Worm (Caenorhabditis elegans) whole organism, L1 larva: ENCODE measurements around the gene Y73B6BL.47.

Experiments
- C34B4.2 ChIP-seq: sonication (generic microtip); optimal IDR thresholded peaks from 2 replicates; lab custom pipeline; 2017; ENCODE audit warnings: mild to moderate bottlenecking, missing genetic modification characterization, missing compliant biosample characterization
- aha-1 ChIP-seq: fragments of 150-350 bp; optimal IDR thresholded peaks from 2 replicates; lab custom pipeline; 2014; ENCODE audit warnings: missing biosample characterization, missing genetic modification characterization
- ceh-63 ChIP-seq: fragments of 200-800 bp; sonication (Bioruptor generic); optimal IDR thresholded peaks from 2 replicates; lab custom pipeline; 2018; ENCODE audit warnings: mild to moderate bottlenecking, missing genetic modification characterization, missing compliant biosample characterization
- ceh-8 ChIP-seq: fragments of 200-800 bp; sonication (Bioruptor generic); optimal IDR thresholded peaks from 2 replicates; lab custom pipeline; 2018; ENCODE audit warnings: mild to moderate bottlenecking, missing genetic modification characterization, moderate library complexity, missing compliant biosample characterization
- ceh-88 ChIP-seq: fragments of 200-800 bp; sonication (Bioruptor generic); IDR thresholded peaks from 2 replicates; pipeline ENCODE4 v1.3.6; 2022; ENCODE audit warnings: missing genetic modification characterization, missing compliant biosample characterization
- ces-1 ChIP-seq: fragments of 150-350 bp; optimal IDR thresholded peaks from 2 replicates; lab custom pipeline; 2014; ENCODE audit warnings: missing biosample characterization, missing genetic modification reagents, missing genetic modification characterization
- dpl-1 ChIP-seq, 3 experiments: fragments of 150-350 bp in 2 of 3; sonication (generic microtip) in 1 of 3; optimal IDR thresholded peaks; 2 replicates each; lab custom pipeline; 2014 to 2017; ENCODE audit warnings: missing biosample characterization in 3 of 3, missing genetic modification characterization in 3 of 3, missing genetic modification reagents in 3 of 3
- dsc-1 ChIP-seq: sonication (generic microtip); optimal IDR thresholded peaks from 2 replicates; lab custom pipeline; 2016; ENCODE audit warnings: mild to moderate bottlenecking, missing genetic modification characterization, missing compliant biosample characterization
- efl-1 ChIP-seq, 4 experiments: fragments of 150-350 bp; optimal IDR thresholded peaks in 3 of 4; peaks in 1 of 4; 1 replicate in 1 of 4; 2 replicates in 3 of 4; lab custom pipeline; 2014; ENCODE audit warnings: missing biosample characterization in 2 of 4, missing genetic modification characterization in 2 of 4, missing genetic modification reagents in 2 of 4
- efl-3 ChIP-seq: fragments of 200-800 bp; sonication (Bioruptor generic); optimal IDR thresholded peaks from 2 replicates; lab custom pipeline; 2018; ENCODE audit warnings: mild to moderate bottlenecking, missing genetic modification characterization, missing compliant biosample characterization
- egl-27 ChIP-seq, 2 experiments: fragments of 150-350 bp in 1 of 2; sonication (generic microtip); optimal IDR thresholded peaks; 3 replicates each; lab custom pipeline; 2017 to 2018; ENCODE audit warnings: missing biosample characterization in 2 of 2, missing genetic modification characterization in 2 of 2, missing genetic modification reagents in 2 of 2
- elt-2 ChIP-seq: sonication (generic microtip); optimal IDR thresholded peaks from 2 replicates; lab custom pipeline; 2016; ENCODE audit warnings: missing genetic modification characterization, mild to moderate bottlenecking, inconsistent platforms, missing compliant biosample characterization, missing genetic modification reagents
- fkh-8 ChIP-seq: sonication (generic microtip); optimal IDR thresholded peaks from 2 replicates; lab custom pipeline; 2016; ENCODE audit warnings: mild to moderate bottlenecking, missing genetic modification characterization, missing compliant biosample characterization
- fos-1 ChIP-seq: fragments of 150-350 bp; optimal IDR thresholded peaks from 2 replicates; lab custom pipeline; 2014; ENCODE audit warnings: missing biosample characterization, missing genetic modification characterization
- hlh-17 ChIP-seq: fragments of 200-800 bp; sonication (Bioruptor generic); optimal IDR thresholded peaks from 2 replicates; lab custom pipeline; 2018; ENCODE audit warnings: missing genetic modification characterization, mild to moderate bottlenecking, missing compliant biosample characterization, moderate library complexity, borderline replicate concordance
- hpl-2 ChIP-seq: fragments of 150-350 bp; optimal IDR thresholded peaks from 2 replicates; lab custom pipeline; 2014; ENCODE audit warnings: missing biosample characterization, missing genetic modification reagents, missing genetic modification characterization
- irx-1 ChIP-seq: sonication (generic microtip); optimal IDR thresholded peaks from 2 replicates; lab custom pipeline; 2016; ENCODE audit warnings: missing genetic modification characterization, missing compliant biosample characterization
- isw-1 ChIP-seq: fragments of 200-800 bp; sonication (Bioruptor generic); IDR thresholded peaks from 2 replicates; pipeline ENCODE4 v1.3.6; 2022; ENCODE audit warnings: missing genetic modification characterization, missing compliant biosample characterization
- jun-1 ChIP-seq: fragments of 150-350 bp; optimal IDR thresholded peaks from 2 replicates; lab custom pipeline; 2014; ENCODE audit warnings: missing biosample characterization, missing genetic modification reagents, missing genetic modification characterization
- lin-15B ChIP-seq: fragments of 150-350 bp; sonication (generic microtip); optimal IDR thresholded peaks from 3 replicates; lab custom pipeline; 2014; ENCODE audit warnings: missing biosample characterization, missing genetic modification characterization
- lin-39 ChIP-seq: fragments of 150-350 bp; optimal IDR thresholded peaks from 2 replicates; lab custom pipeline; 2014; ENCODE audit warnings: missing biosample characterization, missing genetic modification reagents, missing genetic modification characterization
- lir-3 ChIP-seq: sonication (generic microtip); optimal IDR thresholded peaks from 2 replicates; lab custom pipeline; 2016; ENCODE audit warnings: mild to moderate bottlenecking, missing genetic modification characterization, moderate library complexity, missing compliant biosample characterization; ENCODE audit not compliant: poor library complexity
- lsy-2 ChIP-seq, 2 experiments: fragments of 150-350 bp; optimal IDR thresholded peaks; 2 replicates each; lab custom pipeline; 2014; ENCODE audit warnings: missing biosample characterization in 2 of 2, missing genetic modification characterization in 2 of 2
- nhr-11 ChIP-seq: fragments of 150-350 bp; optimal IDR thresholded peaks from 2 replicates; lab custom pipeline; 2014; ENCODE audit warnings: missing biosample characterization, missing genetic modification characterization
- nhr-20 ChIP-seq: sonication (generic microtip); optimal IDR thresholded peaks from 2 replicates; lab custom pipeline; 2016; ENCODE audit warnings: mild to moderate bottlenecking, missing genetic modification characterization, missing compliant biosample characterization
- nhr-237 ChIP-seq: fragments of 150-350 bp; optimal IDR thresholded peaks from 2 replicates; lab custom pipeline; 2014; ENCODE audit warnings: missing biosample characterization, missing genetic modification characterization
- nhr-84 ChIP-seq: sonication (generic microtip); optimal IDR thresholded peaks from 2 replicates; lab custom pipeline; 2017; ENCODE audit warnings: missing biosample characterization, missing genetic modification characterization
- nhr-90 ChIP-seq: sonication (generic microtip); optimal IDR thresholded peaks from 2 replicates; lab custom pipeline; 2016; ENCODE audit warnings: mild to moderate bottlenecking, missing genetic modification characterization, missing compliant biosample characterization; ENCODE audit not compliant: poor library complexity
- pax-3 ChIP-seq: fragments of 200-800 bp; sonication (Bioruptor generic); optimal IDR thresholded peaks from 2 replicates; lab custom pipeline; 2018; ENCODE audit warnings: mild to moderate bottlenecking, missing genetic modification characterization, moderate library complexity, missing compliant biosample characterization
- pqm-1 ChIP-seq: sonication (generic microtip); optimal IDR thresholded peaks from 3 replicates; lab custom pipeline; 2017; ENCODE audit warnings: missing biosample characterization, missing genetic modification characterization
- skn-1 ChIP-seq: fragments of 150-350 bp; optimal IDR thresholded peaks from 2 replicates; lab custom pipeline; 2014; ENCODE audit warnings: missing biosample characterization, missing genetic modification characterization
- snpc-4 ChIP-seq: fragments of 150-350 bp; optimal IDR thresholded peaks from 2 replicates; lab custom pipeline; 2014; ENCODE audit warnings: missing biosample characterization, missing genetic modification characterization
- snu-23 ChIP-seq: sonication (generic microtip); optimal IDR thresholded peaks from 2 replicates; lab custom pipeline; 2016; ENCODE audit warnings: missing genetic modification characterization, missing compliant biosample characterization
- sox-4 ChIP-seq: sonication (generic microtip); optimal IDR thresholded peaks from 2 replicates; lab custom pipeline; 2016; ENCODE audit warnings: missing genetic modification characterization, missing compliant biosample characterization
- sup-37 ChIP-seq: fragments of 200-800 bp; sonication (Bioruptor generic); optimal IDR thresholded peaks from 2 replicates; lab custom pipeline; 2018; ENCODE audit warnings: mild to moderate bottlenecking, missing genetic modification characterization, missing compliant biosample characterization
- tbx-2 ChIP-seq: sonication (generic microtip); optimal IDR thresholded peaks from 2 replicates; lab custom pipeline; 2016; ENCODE audit warnings: missing genetic modification characterization, missing compliant biosample characterization
- tlp-1 ChIP-seq: fragments of 150-350 bp; optimal IDR thresholded peaks from 2 replicates; lab custom pipeline; 2014; ENCODE audit warnings: missing biosample characterization, missing genetic modification characterization
- vab-15 ChIP-seq: sonication (generic microtip); optimal IDR thresholded peaks from 2 replicates; lab custom pipeline; 2017; ENCODE audit warnings: missing genotype, mild to moderate bottlenecking, missing genetic modification characterization, missing compliant biosample characterization
- zag-1 ChIP-seq: fragments of 150-350 bp; optimal IDR thresholded peaks from 2 replicates; lab custom pipeline; 2014; ENCODE audit warnings: missing biosample characterization, missing genetic modification characterization
- zip-4 ChIP-seq: fragments of 200-800 bp; sonication (Bioruptor generic); optimal IDR thresholded peaks from 2 replicates; lab custom pipeline; 2018; ENCODE audit warnings: mild to moderate bottlenecking, missing genetic modification characterization, moderate library complexity, missing compliant biosample characterization
- ztf-11 ChIP-seq, 2 experiments: sonication (generic microtip); optimal IDR thresholded peaks; 2 replicates each; lab custom pipeline; 2016 to 2017; ENCODE audit warnings: missing genetic modification characterization in 2 of 2, missing biosample characterization in 1 of 2, missing compliant biosample characterization in 1 of 2

Y73B6BL.47 gene

ce11 chrIV:6336748-6337147, 25.0 kb upstream of the Y73B6BL.47 start (continued):
- peak; percentile 22 for TF ChIP-seq lin-15B (tag; lab: Kevin White, UChicago)
- peak; percentile 85 to 89 for TF ChIP-seq efl-1 (optimal IDR thresholded peaks at IDR 0.05; lab: Kevin White, UChicago)
- peak; percentile 72 to 97 for TF ChIP-seq efl-1 (GFP tag; optimal IDR thresholded peaks at IDR 0.05 in 1 of 2; lab: Kevin White, UChicago)
- peak; percentile 94 for TF ChIP-seq skn-1 (tag; lab: Kevin White, UChicago)
- peak; percentile 82 for TF ChIP-seq ceh-8 (GFP tag; lab: Kevin White, UChicago)
- TF ChIP-seq sup-37 (GFP tag; lab: Kevin White, UChicago): peak; percentile 90
- peak; percentile 87 for TF ChIP-seq sox-4 (tag; lab: Kevin White, UChicago)
- peak; percentile 97 for TF ChIP-seq snu-23
- peak; percentile 97 for TF ChIP-seq nhr-90 (tag; lab: Kevin White, UChicago)
- TF ChIP-seq irx-1 (tag; lab: Kevin White, UChicago): peak; percentile 94
- peak; percentile 90 for TF ChIP-seq lir-3
- TF ChIP-seq fkh-8 (tag; lab: Kevin White, UChicago): peak; percentile 96
- peak; percentile 70 for TF ChIP-seq isw-1 (GFP tag; lab: Robert Waterston, UW)
- TF ChIP-seq ztf-11 (tag; optimal IDR thresholded peaks at IDR 0.05; lab: Kevin White, UChicago): peak in 1 of 2 experiments; percentile 95
- TF ChIP-seq ceh-88 (GFP tag; lab: Robert Waterston, UW): peak; percentile 85
- TF ChIP-seq dpl-1 (GFP tag; optimal IDR thresholded peaks at IDR 0.05; lab: Kevin White, UChicago): peak; percentile 74 to 80 (median 76)
- TF ChIP-seq fos-1 (tag; lab: Kevin White, UChicago): peak; percentile 46
- peak; percentile 85 for TF ChIP-seq dsc-1
- peak; percentile 74 for TF ChIP-seq hpl-2
- TF ChIP-seq zag-1 (tag; lab: Kevin White, UChicago): no peak
- TF ChIP-seq elt-2 (tag; lab: Kevin White, UChicago): peak; percentile 97
- peak; percentile 91 to 92 for TF ChIP-seq lsy-2 (tag; optimal IDR thresholded peaks at IDR 0.05; lab: Kevin White, UChicago)
- TF ChIP-seq vab-15 (tag; lab: Kevin White, UChicago): peak; percentile 84
- peak; percentile 15 for TF ChIP-seq C34B4.2
- TF ChIP-seq nhr-237 (tag; lab: Kevin White, UChicago): peak; percentile 37
- peak; percentile 73 for TF ChIP-seq nhr-11
- no peak for TF ChIP-seq ceh-63
- TF ChIP-seq lin-39 (tag; lab: Kevin White, UChicago): peak; percentile 94
- peak; percentile 92 for TF ChIP-seq pax-3 (tag; lab: Kevin White, UChicago)
- TF ChIP-seq nhr-20 (tag; lab: Kevin White, UChicago): peak; percentile 99
- peak; percentile 84 for TF ChIP-seq snpc-4 (tag; lab: Kevin White, UChicago)
- TF ChIP-seq, all 84 proteins: peak for 64

- no peak for TF ChIP-seq pqm-1 (tag; lab: Kevin White, UChicago)
- TF ChIP-seq nhr-84 (tag; lab: Kevin White, UChicago): no peak
- no peak for TF ChIP-seq jun-1
- no peak for TF ChIP-seq tbx-2 (tag; lab: Kevin White, UChicago)
- no peak for TF ChIP-seq sup-37 (GFP tag; lab: Kevin White, UChicago)
- TF ChIP-seq ces-1 (GFP tag; lab: Kevin White, UChicago): no peak
- TF ChIP-seq aha-1 (tag; lab: Kevin White, UChicago): no peak
- TF ChIP-seq tlp-1 (tag; lab: Kevin White, UChicago): no peak
- no peak for TF ChIP-seq dsc-1
- no peak for TF ChIP-seq egl-27 (tag; optimal IDR thresholded peaks at IDR 0.05; lab: Kevin White, UChicago)
- TF ChIP-seq zip-4: no peak
- TF ChIP-seq nhr-90 (tag; lab: Kevin White, UChicago): no peak
- no peak for TF ChIP-seq ceh-63
- no peak for TF ChIP-seq sox-4 (tag; lab: Kevin White, UChicago)
- TF ChIP-seq efl-3 (GFP tag; lab: Kevin White, UChicago): no peak
- no peak for TF ChIP-seq lir-3
- TF ChIP-seq hlh-17 (GFP tag; lab: Kevin White, UChicago): no peak
These were observed 24.4 kb upstream of the Y73B6BL.47 start, which contains the start of gene ipla-6 for ce11 chrIV:6337353-6337752. Gene ipla-6 (plus strand): TSS chrIV:6337653.
